Worm (Caenorhabditis elegans): ENCODE results near the gene T26H5.10.

T26H5.10 gene

ce11 chrV:15443708-15444107 lies at the start of gene T26H5.10:
TSS of gene T26H5.10 (minus strand) at chrV:15443808.
- TF ChIP-seq unc-86 (tag; optimal IDR thresholded peaks at IDR 0.05), result no peak
- TF ChIP-seq eyg-1 (tag; optimal IDR thresholded peaks at IDR 0.05), result no peak
- no peak for TF ChIP-seq ceh-19 (GFP tag; optimal IDR thresholded peaks at IDR 0.05)
- TF ChIP-seq ceh-9 (tag; optimal IDR thresholded peaks at IDR 0.05), result no peak
- TF ChIP-seq hlh-6 (tag; optimal IDR thresholded peaks at IDR 0.05), result no peak
- no peak for TF ChIP-seq pag-3 (tag; optimal IDR thresholded peaks at IDR 0.05; ENCODE audit: borderline replicate concordance)
- TF ChIP-seq fkh-6 (tag; optimal IDR thresholded peaks at IDR 0.05), result no peak
- TF ChIP-seq syd-9 (tag; optimal IDR thresholded peaks at IDR 0.05), result no peak
- TF ChIP-seq ama-1 (optimal IDR thresholded peaks at IDR 0.05), result no peak
- TF ChIP-seq che-1 (tag; optimal IDR thresholded peaks at IDR 0.05), result no peak
- TF ChIP-seq dmd-4 (tag; optimal IDR thresholded peaks at IDR 0.05; ENCODE audit: borderline replicate concordance), result no peak
- no peak for TF ChIP-seq ref-2 (tag; optimal IDR thresholded peaks at IDR 0.05)
- no peak for TF ChIP-seq C08G9.2 (tag; optimal IDR thresholded peaks at IDR 0.05)
- TF ChIP-seq ceh-24 (tag; optimal IDR thresholded peaks at IDR 0.05), result no peak
- TF ChIP-seq ceh-30 (tag; optimal IDR thresholded peaks at IDR 0.05), result no peak
- no peak for TF ChIP-seq tbx-2 (tag; optimal IDR thresholded peaks at IDR 0.05)
- TF ChIP-seq sdc-2 (tag; optimal IDR thresholded peaks at IDR 0.05), result no peak
- TF ChIP-seq ceh-45 (GFP tag; IDR thresholded peaks at IDR 0.05), result no peak

ce11 chrV:15492518-15492917 lies 48.9 kb upstream of the T26H5.10 start, which contains the start of gene str-264:
TSS of gene str-264 (minus strand) at chrV:15492618.
- TF ChIP-seq sox-2 (GFP tag; IDR thresholded peaks at IDR 0.05) (no peak), fkh-10 (GFP tag; optimal IDR thresholded peaks at IDR 0.05) (no peak), che-1 (tag; optimal IDR thresholded peaks at IDR 0.05) (no peak), unc-86 (tag; optimal IDR thresholded peaks at IDR 0.05) (no peak), hlh-15 (tag; optimal IDR thresholded peaks at IDR 0.05) (no peak), ceh-19 (GFP tag; optimal IDR thresholded peaks at IDR 0.05) (no peak), C38D4.7 (GFP tag; optimal IDR thresholded peaks at IDR 0.05) (no peak), elt-4 (tag; optimal IDR thresholded peaks at IDR 0.05) (no peak), pax-1 (tag; optimal IDR thresholded peaks at IDR 0.05) (no peak), pat-9 (tag; optimal IDR thresholded peaks at IDR 0.05) (no peak), ceh-18 (tag; optimal IDR thresholded peaks at IDR 0.05) (no peak), dmd-4 (tag; optimal IDR thresholded peaks at IDR 0.05; ENCODE audit: borderline replicate concordance) (no peak), unc-3 (GFP tag; conservative IDR thresholded peaks at IDR 0.05) (no peak), unc-3 (tag; optimal IDR thresholded peaks at IDR 0.05) (no peak), lin-11 (tag; optimal IDR thresholded peaks at IDR 0.05) (no peak), ceh-2 (tag; optimal IDR thresholded peaks at IDR 0.05) (no peak), madf-2 (tag; optimal IDR thresholded peaks at IDR 0.05) (no peak), nhr-232 (tag; optimal IDR thresholded peaks at IDR 0.05) (no peak)

- TF ChIP-seq nfya-1 (tag; optimal IDR thresholded peaks at IDR 0.05), result no peak
- TF ChIP-seq pros-1 (tag; optimal IDR thresholded peaks at IDR 0.05), result no peak
- TF ChIP-seq eyg-1 (tag; optimal IDR thresholded peaks at IDR 0.05), result no peak
- TF ChIP-seq hlh-6 (tag; optimal IDR thresholded peaks at IDR 0.05), result no peak
- no peak for TF ChIP-seq unc-86 (tag; optimal IDR thresholded peaks at IDR 0.05)
- no peak for TF ChIP-seq dmd-4 (tag; optimal IDR thresholded peaks at IDR 0.05; ENCODE audit: borderline replicate concordance)
Observed at ce11 chrV:15487764-15488163, 44.2 kb upstream of the T26H5.10 start, which contains the start of gene srw-21. TSS of gene srw-21 (plus strand) at chrV:15488064.

- no peak for TF ChIP-seq ceh-45 (GFP tag; IDR thresholded peaks at IDR 0.05)
Observed at ce11 chrV:15484537-15484936, 40.9 kb upstream of the T26H5.10 start, which contains the start of gene C06B8.3. TSS of gene C06B8.3 (minus strand) at chrV:15484637.

- TF ChIP-seq unc-86 (tag; optimal IDR thresholded peaks at IDR 0.05) (no peak), sox-4 (tag; optimal IDR thresholded peaks at IDR 0.05) (no peak)
Observed at ce11 chrV:15483563-15483962, 40.0 kb upstream of the T26H5.10 start.
